Fruit fly (Drosophila melanogaster): ENCODE measurements around the gene Cog4.

The Cog4 gene

dm6 chr2L:10468388-10468787 lies 20.0 kb downstream of the Cog4 start (continued):
- TF ChIP-seq ewg (GFP tag; optimal IDR thresholded peaks at IDR 0.05) (no peak), CG9817 (tag; optimal IDR thresholded peaks at IDR 0.05) (peak; percentile 64), Jarid2 (GFP tag; optimal IDR thresholded peaks at IDR 0.05) (no peak), Ets97D (GFP tag; optimal IDR thresholded peaks at IDR 0.05) (peak; percentile 1), dimm (GFP tag; IDR thresholded peaks at IDR 0.05) (no peak), HLH54F (GFP tag; optimal IDR thresholded peaks at IDR 0.05) (peak; percentile 24), sima (GFP tag; optimal IDR thresholded peaks at IDR 0.05) (no peak), Hr3 (GFP tag; optimal IDR thresholded peaks at IDR 0.05) (peak; percentile 9), CG4360 (GFP tag; IDR thresholded peaks at IDR 0.05) (no peak), Ada2b (GFP tag; IDR thresholded peaks at IDR 0.05) (peak; percentile 43; the same call in 1 of the 2 replicates), sim (GFP tag; IDR thresholded peaks at IDR 0.05) (no peak), gsb (GFP tag; IDR thresholded peaks at IDR 0.05) (0 out of 2 replicates have a peak, but pooled peaks have one; percentile 46), CG10147 (GFP tag; optimal IDR thresholded peaks at IDR 0.05) (peak; percentile 41), lab (GFP tag; optimal IDR thresholded peaks at IDR 0.05) (peak; percentile 79), CG8089 (GFP tag; optimal IDR thresholded peaks at IDR 0.05) (no peak), crc (GFP tag; optimal IDR thresholded peaks at IDR 0.05) (no peak), ro (GFP tag; IDR thresholded peaks at IDR 0.05) (no peak), D (optimal IDR thresholded peaks at IDR 0.05) (no peak), D (GFP tag; optimal IDR thresholded peaks at IDR 0.05) (peak; percentile 26), CG32767 (GFP tag; IDR thresholded peaks at IDR 0.05) (no peak), sc (optimal IDR thresholded peaks at IDR 0.05) (no peak), sc (GFP tag; optimal IDR thresholded peaks at IDR 0.05) (peak; percentile 33), chif (GFP tag; optimal IDR thresholded peaks at IDR 0.05) (peak; percentile 6 to 8), Sin3A (optimal IDR thresholded peaks at IDR 0.05) (no peak), CG6689 (GFP tag; IDR thresholded peaks at IDR 0.05) (0 out of 2 replicates have a peak, but pooled peaks have one; percentile 18), CG13894 (tag; optimal IDR thresholded peaks at IDR 0.05) (no peak), Hr39 (optimal IDR thresholded peaks at IDR 0.05) (no peak), sr (GFP tag; IDR thresholded peaks at IDR 0.05) (peak; percentile 83), CG11560 (tag; IDR thresholded peaks at IDR 0.05) (no peak), CG15601 (tag; optimal IDR thresholded peaks at IDR 0.05) (peak; percentile 35), nerfin-1 (tag; optimal IDR thresholded peaks at IDR 0.05) (no peak), CG15479 (GFP tag; optimal IDR thresholded peaks at IDR 0.05) (no peak), tna (GFP tag; IDR thresholded peaks at IDR 0.05; ENCODE audit: partially characterized antibody) (no peak), bbx (GFP tag; IDR thresholded peaks at IDR 0.05; ENCODE audit: partially characterized antibody) (no peak), CG17385 (GFP tag; optimal IDR thresholded peaks at IDR 0.05) (peak; percentile 48), CG18764 (GFP tag; optimal IDR thresholded peaks at IDR 0.05) (no peak), ab (GFP tag; optimal IDR thresholded peaks at IDR 0.05) (no peak), dysf (GFP tag; IDR thresholded peaks at IDR 0.05) (peak; percentile 72), fu2 (GFP tag; optimal IDR thresholded peaks at IDR 0.05) (no peak), NfI (GFP tag; optimal IDR thresholded peaks at IDR 0.05) (peak; percentile 63), z (GFP tag; IDR thresholded peaks at IDR 0.05) (no peak), cad (GFP tag; optimal IDR thresholded peaks at IDR 0.05) (no peak), oc (tag; optimal IDR thresholded peaks at IDR 0.05) (peak; percentile 50), emc (GFP tag; optimal IDR thresholded peaks at IDR 0.05) (no peak), maf-S (GFP tag; optimal IDR thresholded peaks at IDR 0.05) (no peak), CG2120 (GFP tag; optimal IDR thresholded peaks at IDR 0.05) (peak; percentile 43), CG3281 (GFP tag; optimal IDR thresholded peaks at IDR 0.05) (peak; percentile 43), nom (GFP tag; optimal IDR thresholded peaks at IDR 0.05) (no peak), da (GFP tag; optimal IDR thresholded peaks at IDR 0.05) (no peak), CG4617 (GFP tag; optimal IDR thresholded peaks at IDR 0.05; ENCODE audit: borderline replicate concordance) (no peak), CG11696 (GFP tag; IDR thresholded peaks at IDR 0.05) (no peak), toy (GFP tag; IDR thresholded peaks at IDR 0.05) (0 out of 2 replicates have a peak, but pooled peaks have one; percentile 14), tgo (GFP tag; IDR thresholded peaks at IDR 0.05) (peak; percentile 72; the same call in 2 of the 3 replicates)

Data from whole organism, embryonic.